Worm (Caenorhabditis elegans) whole organism, L4 larva: ENCODE data around the gene ZC21.6.

ENCODE experiments used
- F10B5.3 ChIP-seq: sonication (generic microtip); optimal IDR thresholded peaks from 2 replicates; lab custom pipeline; 2016; ENCODE audit warnings: mild to moderate bottlenecking, missing genetic modification characterization, missing compliant biosample characterization
- F37D6.2 ChIP-seq: sonication (generic microtip); optimal IDR thresholded peaks from 2 replicates; lab custom pipeline; 2016; ENCODE audit warnings: mild to moderate bottlenecking, missing genetic modification characterization, missing compliant biosample characterization
- T20F7.1 ChIP-seq: fragments of 200-800 bp; sonication (Bioruptor generic); optimal IDR thresholded peaks from 2 replicates; lab custom pipeline; 2018; ENCODE audit warnings: mild to moderate bottlenecking, missing genetic modification characterization, missing compliant biosample characterization
- Y5F2A.4 ChIP-seq: fragments of 200-800 bp; sonication (Bioruptor generic); optimal IDR thresholded peaks from 2 replicates; lab custom pipeline; 2018; ENCODE audit warnings: mild to moderate bottlenecking, missing genetic modification characterization, missing compliant biosample characterization
- Y75B8A.6 ChIP-seq: fragments of 200-800 bp; sonication (Bioruptor generic); IDR thresholded peaks from 2 replicates; pipeline ENCODE4 v1.3.6; 2022; ENCODE audit warnings: missing genetic modification reagents, missing genetic modification characterization, missing compliant biosample characterization
- ZK337.2 ChIP-seq: fragments of 200-800 bp; sonication (Bioruptor generic); IDR thresholded peaks from 2 replicates; pipeline ENCODE4 v1.3.6; 2022; ENCODE audit warnings: missing genetic modification reagents, missing genetic modification characterization, missing compliant biosample characterization
- aha-1 ChIP-seq: fragments of 150-350 bp; peaks from one replicate; lab custom pipeline; 2014; ENCODE audit warnings: missing biosample characterization, missing genetic modification characterization
- ceh-44 ChIP-seq: fragments of 200-800 bp; sonication (Bioruptor generic); IDR thresholded peaks from 2 replicates; pipeline ENCODE4 v1.3.6; 2022; ENCODE audit warnings: missing genetic modification reagents, missing genetic modification characterization, missing compliant biosample characterization
- ces-1 ChIP-seq: fragments of 150-350 bp; sonication (generic microtip); optimal IDR thresholded peaks from 4 replicates; lab custom pipeline; 2014; ENCODE audit warnings: missing biosample characterization, missing genetic modification reagents, missing genetic modification characterization
- daf-16 ChIP-seq, 3 experiments: sonication (generic microtip); optimal IDR thresholded peaks; 2 replicates each; lab custom pipeline; 2016 to 2017; ENCODE audit warnings: missing genetic modification characterization in 3 of 3, missing genetic modification reagents in 3 of 3, mild to moderate bottlenecking in 2 of 3, missing compliant biosample characterization in 2 of 3, missing biosample characterization in 1 of 3, moderate library complexity in 1 of 3
- dmd-6 ChIP-seq: fragments of 200-800 bp; sonication (Bioruptor generic); IDR thresholded peaks from 2 replicates; pipeline ENCODE4 v1.3.6; 2022; ENCODE audit warnings: missing genetic modification reagents, missing genetic modification characterization, missing compliant biosample characterization
- dpl-1 ChIP-seq: fragments of 150-350 bp; optimal IDR thresholded peaks from 2 replicates; lab custom pipeline; 2014; ENCODE audit warnings: missing biosample characterization, missing genetic modification reagents, missing genetic modification characterization
- dve-1 ChIP-seq: sonication (generic microtip); optimal IDR thresholded peaks from 2 replicates; lab custom pipeline; 2017; ENCODE audit warnings: antibody characterized with exemption, mild to moderate bottlenecking, missing genetic modification characterization, missing compliant biosample characterization; ENCODE audit not compliant: insufficient read depth
- egl-27 ChIP-seq: sonication (generic microtip); optimal IDR thresholded peaks from 3 replicates; lab custom pipeline; 2017; ENCODE audit warnings: missing biosample characterization, missing genetic modification reagents, missing genetic modification characterization
- gei-8 ChIP-seq: fragments of 200-800 bp; sonication (Bioruptor generic); optimal IDR thresholded peaks from 2 replicates; lab custom pipeline; 2018; ENCODE audit warnings: mild to moderate bottlenecking, missing genetic modification characterization, missing compliant biosample characterization
- hif-1 ChIP-seq, 2 experiments: sonication (generic microtip); optimal IDR thresholded peaks; 2 replicates each; lab custom pipeline; 2016 to 2017; ENCODE audit warnings: missing compliant biosample characterization in 2 of 2, missing genetic modification characterization in 2 of 2, missing genetic modification reagents in 2 of 2, missing genotype in 2 of 2, mild to moderate bottlenecking in 1 of 2
- hlh-11 ChIP-seq: fragments of 200-800 bp; sonication (Bioruptor generic); optimal IDR thresholded peaks from 2 replicates; lab custom pipeline; 2018; ENCODE audit warnings: mild to moderate bottlenecking, missing genetic modification characterization, missing compliant biosample characterization
- hlh-30 ChIP-seq: sonication (generic microtip); optimal IDR thresholded peaks from 2 replicates; lab custom pipeline; 2017; ENCODE audit warnings: antibody characterized with exemption, mild to moderate bottlenecking, missing genetic modification characterization, missing compliant biosample characterization; ENCODE audit not compliant: insufficient read depth
- jun-1 ChIP-seq: fragments of 150-350 bp; optimal IDR thresholded peaks from 2 replicates; lab custom pipeline; 2014; ENCODE audit warnings: missing biosample characterization, missing genetic modification reagents, missing genetic modification characterization
- lim-7 ChIP-seq: fragments of 200-800 bp; sonication (Bioruptor generic); IDR thresholded peaks from 2 replicates; pipeline ENCODE4 v1.3.6; 2022; ENCODE audit warnings: missing genetic modification characterization, missing compliant biosample characterization
- lin-15B ChIP-seq: fragments of 150-350 bp; sonication (generic microtip); optimal IDR thresholded peaks from 3 replicates; lab custom pipeline; 2014; ENCODE audit warnings: missing biosample characterization, missing genetic modification characterization
- lin-38 ChIP-seq: fragments of 200-800 bp; sonication (Bioruptor generic); IDR thresholded peaks from 2 replicates; pipeline ENCODE4 v1.3.6; 2022; ENCODE audit warnings: missing genetic modification reagents, missing genetic modification characterization, missing compliant biosample characterization
- lin-39 ChIP-seq: fragments of 150-350 bp; optimal IDR thresholded peaks from 2 replicates; lab custom pipeline; 2014; ENCODE audit warnings: missing biosample characterization, missing genetic modification reagents, missing genetic modification characterization
- lir-3 ChIP-seq: sonication (generic microtip); optimal IDR thresholded peaks from 2 replicates; lab custom pipeline; 2016; ENCODE audit warnings: mild to moderate bottlenecking, missing genetic modification characterization, missing compliant biosample characterization
- mdl-1 ChIP-seq, 2 experiments: fragments of 150-350 bp in 1 of 2; sonication (generic microtip) in 1 of 2; optimal IDR thresholded peaks; 2 replicates each; lab custom pipeline; 2014 to 2017; ENCODE audit warnings: missing biosample characterization in 2 of 2, missing genetic modification characterization in 2 of 2
- mdt-29 ChIP-seq: fragments of 200-800 bp; sonication (Bioruptor generic); IDR thresholded peaks from 2 replicates; pipeline ENCODE4 v1.3.6; 2022; ENCODE audit warnings: missing genetic modification reagents, missing genetic modification characterization, missing compliant biosample characterization
- mxl-2 ChIP-seq: fragments of 200-800 bp; sonication (Bioruptor generic); conservative IDR thresholded peaks from 2 replicates; pipeline ENCODE4 v1.3.6; 2022; ENCODE audit warnings: missing genetic modification reagents, missing genetic modification characterization, missing compliant biosample characterization
- mxl-3 ChIP-seq: fragments of 200-800 bp; sonication (Bioruptor generic); optimal IDR thresholded peaks from 2 replicates; lab custom pipeline; 2018; ENCODE audit warnings: mild to moderate bottlenecking, missing genetic modification characterization, missing compliant biosample characterization
- nhr-102 ChIP-seq: sonication (generic microtip); optimal IDR thresholded peaks from 2 replicates; lab custom pipeline; 2016; ENCODE audit warnings: mild to moderate bottlenecking, missing genetic modification characterization, moderate library complexity, missing compliant biosample characterization
- nhr-11 ChIP-seq: fragments of 150-350 bp; optimal IDR thresholded peaks from 2 replicates; lab custom pipeline; 2014; ENCODE audit warnings: missing biosample characterization, missing genetic modification characterization
- nhr-41 ChIP-seq: fragments of 200-800 bp; sonication (Bioruptor generic); IDR thresholded peaks from 2 replicates; pipeline ENCODE4 v1.3.6; 2022; ENCODE audit warnings: missing genetic modification reagents, missing genetic modification characterization, missing compliant biosample characterization
- nhr-42 ChIP-seq: fragments of 200-800 bp; sonication (Bioruptor generic); IDR thresholded peaks from 2 replicates; pipeline ENCODE4 v1.3.6; 2022; ENCODE audit warnings: missing genetic modification characterization, missing compliant biosample characterization
- pha-4 ChIP-seq, 2 experiments: fragments of 150-350 bp in 1 of 2; fragments of 200-800 bp in 1 of 2; sonication (Bioruptor generic) in 1 of 2; IDR thresholded peaks in 1 of 2; optimal IDR thresholded peaks in 1 of 2; 2 replicates each; pipeline versions ENCODE4 v1.3.6 to Lab custom; 2014 to 2022; ENCODE audit warnings: missing genetic modification characterization in 2 of 2, missing genetic modification reagents in 2 of 2, missing biosample characterization in 1 of 2, missing compliant biosample characterization in 1 of 2
- sdz-12 ChIP-seq: fragments of 200-800 bp; sonication (Bioruptor generic); optimal IDR thresholded peaks from 2 replicates; lab custom pipeline; 2018; ENCODE audit warnings: mild to moderate bottlenecking, missing genetic modification characterization, missing compliant biosample characterization
- snpc-1.2 ChIP-seq: fragments of 200-800 bp; sonication (Bioruptor generic); IDR thresholded peaks from 2 replicates; pipeline ENCODE4 v1.3.6; 2022; ENCODE audit warnings: missing genetic modification reagents, missing genetic modification characterization, missing compliant biosample characterization
- unc-62 ChIP-seq, 3 experiments: fragments of 150-350 bp in 1 of 3; sonication (generic microtip); optimal IDR thresholded peaks in 2 of 3; peaks in 1 of 3; 1 replicate in 1 of 3; 2 replicates in 2 of 3; lab custom pipeline; 2014 to 2017; ENCODE audit warnings: missing biosample characterization in 3 of 3, missing genetic modification characterization in 3 of 3, missing genetic modification reagents in 3 of 3, missing genotype in 1 of 3
- vab-7 ChIP-seq: fragments of 200-800 bp; sonication (Bioruptor generic); IDR thresholded peaks from 2 replicates; pipeline ENCODE4 v1.3.6; 2022; ENCODE audit warnings: missing genetic modification reagents, missing genetic modification characterization, missing compliant biosample characterization
- zfp-2 ChIP-seq: sonication (generic microtip); optimal IDR thresholded peaks from 2 replicates; lab custom pipeline; 2016; ENCODE audit warnings: mild to moderate bottlenecking, missing genetic modification characterization, missing compliant biosample characterization
- zfp-3 ChIP-seq: fragments of 200-800 bp; sonication (Bioruptor generic); conservative IDR thresholded peaks from 2 replicates; pipeline ENCODE4 v1.3.6; 2022; ENCODE audit warnings: missing genetic modification reagents, missing genetic modification characterization, missing compliant biosample characterization
- zip-11 ChIP-seq: fragments of 200-800 bp; sonication (Bioruptor generic); IDR thresholded peaks from 2 replicates; pipeline ENCODE4 v1.3.6; 2022; ENCODE audit warnings: missing genetic modification characterization, missing compliant biosample characterization
- ztf-11 ChIP-seq: fragments of 150-350 bp; optimal IDR thresholded peaks from 2 replicates; lab custom pipeline; 2014; ENCODE audit warnings: missing biosample characterization, missing genetic modification characterization
- ztf-7 ChIP-seq: fragments of 150-350 bp; optimal IDR thresholded peaks from 2 replicates; lab custom pipeline; 2014; ENCODE audit warnings: missing biosample characterization, missing genetic modification characterization

ZC21.6 gene

ce11 chrIII:8552125-8552524 is 6.7 kb upstream of the ZC21.6 start, which contains the start of gene C02D5.4:
Gene C02D5.4 (plus strand): TSS chrIII:8552165.
- TF ChIP-seq jun-1 (tag; lab: Kevin White, UChicago) (no peak), sdz-12 (no peak), aha-1 (tag; lab: Kevin White, UChicago) (peak; percentile 41), vab-7 (GFP tag; lab: Robert Waterston, UW) (no peak), Y75B8A.6 (no peak), nhr-11 (tag; lab: Kevin White, UChicago) (no peak), ztf-7 (tag; lab: Kevin White, UChicago) (no peak), unc-62 (GFP tag; optimal IDR thresholded peaks at IDR 0.05 in 1 of 2; lab: Kevin White, UChicago) (peak in 1 of 2 experiments; percentile 71), unc-62 (tag; optimal IDR thresholded peaks at IDR 0.05; lab: Kevin White, UChicago) (no peak), gei-8 (GFP tag; lab: Kevin White, UChicago) (no peak), nhr-42 (GFP tag; lab: Robert Waterston, UW) (no peak), F10B5.3 (tag; lab: Kevin White, UChicago) (no peak), lin-15B (tag; lab: Kevin White, UChicago) (no peak), Y5F2A.4 (no peak), zip-11 (GFP tag; lab: Robert Waterston, UW) (no peak), zfp-2 (tag; lab: Kevin White, UChicago) (no peak), egl-27 (no peak), T20F7.1 (GFP tag; lab: Kevin White, UChicago) (no peak), nhr-41 (GFP tag; lab: Robert Waterston, UW) (no peak), mxl-3 (no peak), mxl-2 (GFP tag; lab: Robert Waterston, UW) (no peak), lin-39 (tag; lab: Kevin White, UChicago) (no peak), F37D6.2 (no peak), ceh-44 (no peak), pha-4 (GFP tag; IDR thresholded peaks at IDR 0.05; lab: Robert Waterston, UW) (no peak), pha-4 (tag; optimal IDR thresholded peaks at IDR 0.05; lab: Kevin White, UChicago) (no peak), ztf-11 (tag; lab: Kevin White, UChicago) (no peak), mdl-1 (tag; optimal IDR thresholded peaks at IDR 0.05; lab: Kevin White, UChicago) (no peak), ZK337.2 (GFP tag; lab: Robert Waterston, UW) (no peak), snpc-1.2 (no peak), dmd-6 (GFP tag; lab: Robert Waterston, UW) (peak; percentile 45), lir-3 (no peak), lin-38 (GFP tag; lab: Robert Waterston, UW) (no peak), dpl-1 (GFP tag; lab: Kevin White, UChicago) (no peak), daf-16 (GFP tag; optimal IDR thresholded peaks at IDR 0.05; lab: Kevin White, UChicago) (no peak), daf-16 (tag; optimal IDR thresholded peaks at IDR 0.05; lab: Kevin White, UChicago) (peak; percentile 73), hif-1 (tag; optimal IDR thresholded peaks at IDR 0.05; lab: Kevin White, UChicago) (no peak), nhr-102 (tag; lab: Kevin White, UChicago) (peak; percentile 9), hlh-30 (tag; lab: Kevin White, UChicago) (peak; percentile 20), ces-1 (no peak), mdt-29 (GFP tag; lab: Robert Waterston, UW) (no peak), zfp-3 (GFP tag; lab: Robert Waterston, UW) (no peak), lim-7 (GFP tag; lab: Robert Waterston, UW) (no peak), dve-1 (tag; lab: Kevin White, UChicago) (peak; percentile 38), hlh-11 (tag; lab: Kevin White, UChicago) (no peak)
